Worm (Caenorhabditis elegans) whole organism, mixed stage, embryonic: ENCODE results near the gene nsph-1.1.
A peak's percentile ranks its signal among the peaks of the same experiment; 100 is the strongest.

ENCODE experiments used
- bed-3 ChIP-seq: fragments of 200-800 bp; sonication (Bioruptor generic); optimal IDR thresholded peaks from 3 replicates; lab custom pipeline; 2018; ENCODE audit warnings: mild to moderate bottlenecking, missing genetic modification characterization, moderate library complexity, missing compliant biosample characterization
- cnd-1 ChIP-seq: fragments of 200-800 bp; sonication (Bioruptor generic); optimal IDR thresholded peaks from 2 replicates; lab custom pipeline; 2018; ENCODE audit warnings: mild to moderate bottlenecking, missing genetic modification characterization, missing compliant biosample characterization
- drap-1 ChIP-seq: fragments of 200-800 bp; sonication (Bioruptor generic); optimal IDR thresholded peaks from 3 replicates; lab custom pipeline; 2018; ENCODE audit warnings: mild to moderate bottlenecking, missing genetic modification characterization, missing compliant biosample characterization
- hlh-1 ChIP-seq: fragments of 150-350 bp; optimal IDR thresholded peaks from 2 replicates; lab custom pipeline; 2014; ENCODE audit warnings: missing biosample characterization, missing genetic modification reagents, missing genetic modification characterization
- lin-13 ChIP-seq: fragments of 150-350 bp; optimal IDR thresholded peaks from 2 replicates; lab custom pipeline; 2014; ENCODE audit warnings: missing biosample characterization, missing genetic modification characterization
- mep-1 ChIP-seq: fragments of 150-350 bp; optimal IDR thresholded peaks from 2 replicates; lab custom pipeline; 2017; ENCODE audit warnings: missing biosample characterization, missing genetic modification reagents, missing genetic modification characterization, inconsistent platforms
- nhr-237 ChIP-seq: fragments of 150-350 bp; optimal IDR thresholded peaks from 2 replicates; lab custom pipeline; 2014; ENCODE audit warnings: missing biosample characterization, missing genetic modification characterization
- nhr-28 ChIP-seq: fragments of 150-350 bp; optimal IDR thresholded peaks from 2 replicates; lab custom pipeline; 2014; ENCODE audit warnings: missing biosample characterization, missing genetic modification characterization
- nhr-76 ChIP-seq: sonication (generic microtip); optimal IDR thresholded peaks from 2 replicates; lab custom pipeline; 2017; ENCODE audit warnings: missing biosample characterization, missing genetic modification characterization
- snpc-4 ChIP-seq: fragments of 150-350 bp; optimal IDR thresholded peaks from 2 replicates; lab custom pipeline; 2014; ENCODE audit warnings: missing biosample characterization, missing genetic modification characterization
- sptf-1 ChIP-seq: sonication (generic microtip); optimal IDR thresholded peaks from 2 replicates; lab custom pipeline; 2017; ENCODE audit warnings: mild to moderate bottlenecking, missing genetic modification characterization, moderate library complexity, missing compliant biosample characterization
- unc-39 ChIP-seq: fragments of 150-350 bp; optimal IDR thresholded peaks from 2 replicates; lab custom pipeline; 2014; ENCODE audit warnings: missing biosample characterization, missing genetic modification characterization
- unc-62 ChIP-seq: fragments of 150-350 bp; optimal IDR thresholded peaks from 2 replicates; lab custom pipeline; 2014; ENCODE audit warnings: missing biosample characterization, missing genetic modification reagents, missing genetic modification characterization
- zip-8 ChIP-seq: fragments of 150-350 bp; optimal IDR thresholded peaks from 2 replicates; lab custom pipeline; 2014; ENCODE audit warnings: missing biosample characterization, missing genetic modification characterization

DNA sequence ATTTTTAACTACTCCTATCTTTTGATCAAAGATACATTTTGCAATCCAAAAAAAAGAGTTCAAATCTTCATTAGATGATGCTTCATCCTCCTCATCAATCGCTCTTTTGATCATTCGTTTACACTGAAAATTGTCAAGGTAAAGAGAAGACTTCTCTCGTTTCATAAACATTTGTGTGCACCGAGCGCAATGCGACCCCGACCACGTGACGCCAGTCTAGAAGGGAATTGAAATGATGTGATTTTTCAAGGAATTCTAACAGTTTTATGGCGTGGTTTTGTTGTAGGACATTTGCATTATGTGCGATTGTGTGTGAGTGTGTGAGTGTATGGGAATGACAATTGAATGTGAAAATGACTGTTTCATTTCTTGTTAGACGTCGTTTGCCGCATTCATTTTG, 25.3 kb upstream of the nsph-1.1 start:
- TF ChIP-seq snpc-4 (tag; lab: Kevin White, UChicago) (no peak), hlh-1 (tag; lab: Kevin White, UChicago) (peak; percentile 19), nhr-237 (tag; lab: Kevin White, UChicago) (no peak), nhr-76 (tag; lab: Kevin White, UChicago) (no peak), mep-1 (tag; lab: Kevin White, UChicago) (no peak), sptf-1 (tag; lab: Kevin White, UChicago) (no peak), cnd-1 (tag; lab: Kevin White, UChicago) (no peak), zip-8 (no peak), drap-1 (GFP tag; lab: Kevin White, UChicago) (no peak), nhr-28 (tag; lab: Kevin White, UChicago) (no peak), lin-13 (tag; lab: Kevin White, UChicago) (no peak), unc-62 (GFP tag; lab: Kevin White, UChicago) (no peak), unc-39 (tag; lab: Kevin White, UChicago) (no peak), bed-3 (GFP tag; lab: Kevin White, UChicago) (no peak)
